Worm (Caenorhabditis elegans) whole organism, L1 larva: Measurements from ENCODE around the gene tbx-37.

ENCODE experiments used
- C04F5.9 ChIP-seq: sonication (generic microtip); optimal IDR thresholded peaks from 2 replicates; lab custom pipeline; 2016; ENCODE audit warnings: missing genetic modification characterization, missing compliant biosample characterization
- C34B4.2 ChIP-seq: sonication (generic microtip); optimal IDR thresholded peaks from 2 replicates; lab custom pipeline; 2017; ENCODE audit warnings: mild to moderate bottlenecking, missing genetic modification characterization, missing compliant biosample characterization
- F16B12.6 ChIP-seq: fragments of 150-350 bp; optimal IDR thresholded peaks from 2 replicates; lab custom pipeline; 2014; ENCODE audit warnings: missing biosample characterization, missing genetic modification characterization
- aha-1 ChIP-seq: fragments of 150-350 bp; optimal IDR thresholded peaks from 2 replicates; lab custom pipeline; 2014; ENCODE audit warnings: missing biosample characterization, missing genetic modification characterization
- alr-1 ChIP-seq: fragments of 200-800 bp; sonication (Bioruptor generic); optimal IDR thresholded peaks from 2 replicates; lab custom pipeline; 2018; ENCODE audit warnings: borderline replicate concordance, mild to moderate bottlenecking, missing genetic modification characterization, missing compliant biosample characterization
- aly-2 ChIP-seq: fragments of 150-350 bp; optimal IDR thresholded peaks from 2 replicates; lab custom pipeline; 2014; ENCODE audit warnings: missing biosample characterization, missing genetic modification characterization
- ama-1 ChIP-seq: fragments of 150-350 bp; optimal IDR thresholded peaks from 2 replicates; lab custom pipeline; 2014
- blmp-1 ChIP-seq: fragments of 150-350 bp; optimal IDR thresholded peaks from 2 replicates; lab custom pipeline; 2014; ENCODE audit warnings: missing biosample characterization, missing genetic modification characterization
- ceh-63 ChIP-seq: fragments of 200-800 bp; sonication (Bioruptor generic); optimal IDR thresholded peaks from 2 replicates; lab custom pipeline; 2018; ENCODE audit warnings: mild to moderate bottlenecking, missing genetic modification characterization, missing compliant biosample characterization
- ceh-8 ChIP-seq: fragments of 200-800 bp; sonication (Bioruptor generic); optimal IDR thresholded peaks from 2 replicates; lab custom pipeline; 2018; ENCODE audit warnings: mild to moderate bottlenecking, missing genetic modification characterization, moderate library complexity, missing compliant biosample characterization
- ceh-88 ChIP-seq: fragments of 200-800 bp; sonication (Bioruptor generic); IDR thresholded peaks from 2 replicates; pipeline ENCODE4 v1.3.6; 2022; ENCODE audit warnings: missing genetic modification characterization, missing compliant biosample characterization
- ces-1 ChIP-seq: fragments of 150-350 bp; optimal IDR thresholded peaks from 2 replicates; lab custom pipeline; 2014; ENCODE audit warnings: missing biosample characterization, missing genetic modification reagents, missing genetic modification characterization
- dpl-1 ChIP-seq, 3 experiments: fragments of 150-350 bp in 2 of 3; sonication (generic microtip) in 1 of 3; optimal IDR thresholded peaks; 2 replicates each; lab custom pipeline; 2014 to 2017; ENCODE audit warnings: missing biosample characterization in 3 of 3, missing genetic modification characterization in 3 of 3, missing genetic modification reagents in 3 of 3
- dsc-1 ChIP-seq: sonication (generic microtip); optimal IDR thresholded peaks from 2 replicates; lab custom pipeline; 2016; ENCODE audit warnings: mild to moderate bottlenecking, missing genetic modification characterization, missing compliant biosample characterization
- efl-1 ChIP-seq, 4 experiments: fragments of 150-350 bp; optimal IDR thresholded peaks in 3 of 4; peaks in 1 of 4; 1 replicate in 1 of 4; 2 replicates in 3 of 4; lab custom pipeline; 2014; ENCODE audit warnings: missing biosample characterization in 2 of 4, missing genetic modification characterization in 2 of 4, missing genetic modification reagents in 2 of 4
- efl-3 ChIP-seq: fragments of 200-800 bp; sonication (Bioruptor generic); optimal IDR thresholded peaks from 2 replicates; lab custom pipeline; 2018; ENCODE audit warnings: mild to moderate bottlenecking, missing genetic modification characterization, missing compliant biosample characterization
- egl-13 ChIP-seq: sonication (generic microtip); optimal IDR thresholded peaks from 2 replicates; lab custom pipeline; 2016; ENCODE audit warnings: missing genotype, missing genetic modification reagents, missing genetic modification characterization, missing compliant biosample characterization
- egl-27 ChIP-seq, 2 experiments: fragments of 150-350 bp in 1 of 2; sonication (generic microtip); optimal IDR thresholded peaks; 3 replicates each; lab custom pipeline; 2017 to 2018; ENCODE audit warnings: missing biosample characterization in 2 of 2, missing genetic modification characterization in 2 of 2, missing genetic modification reagents in 2 of 2
- fkh-10 ChIP-seq: sonication (generic microtip); optimal IDR thresholded peaks from 2 replicates; lab custom pipeline; 2017; ENCODE audit warnings: missing biosample characterization, missing genetic modification reagents, missing genetic modification characterization
- fkh-4 ChIP-seq: sonication (generic microtip); optimal IDR thresholded peaks from 2 replicates; lab custom pipeline; 2016; ENCODE audit warnings: missing compliant biosample characterization, missing genetic modification characterization, borderline replicate concordance
- fos-1 ChIP-seq: fragments of 150-350 bp; optimal IDR thresholded peaks from 2 replicates; lab custom pipeline; 2014; ENCODE audit warnings: missing biosample characterization, missing genetic modification characterization
- grh-1 ChIP-seq: fragments of 200-800 bp; sonication (Bioruptor generic); IDR thresholded peaks from 2 replicates; pipeline ENCODE4 v1.3.6; 2022; ENCODE audit warnings: missing genetic modification reagents, missing genetic modification characterization, missing compliant biosample characterization
- hlh-4 ChIP-seq: sonication (generic microtip); optimal IDR thresholded peaks from 2 replicates; lab custom pipeline; 2016; ENCODE audit warnings: mild to moderate bottlenecking, missing genetic modification characterization, missing compliant biosample characterization
- isw-1 ChIP-seq: fragments of 200-800 bp; sonication (Bioruptor generic); IDR thresholded peaks from 2 replicates; pipeline ENCODE4 v1.3.6; 2022; ENCODE audit warnings: missing genetic modification characterization, missing compliant biosample characterization
- jun-1 ChIP-seq: fragments of 150-350 bp; optimal IDR thresholded peaks from 2 replicates; lab custom pipeline; 2014; ENCODE audit warnings: missing biosample characterization, missing genetic modification reagents, missing genetic modification characterization
- lin-14 ChIP-seq: fragments of 200-800 bp; sonication (Bioruptor generic); optimal IDR thresholded peaks from 2 replicates; lab custom pipeline; 2018; ENCODE audit warnings: mild to moderate bottlenecking, missing genetic modification characterization, moderate library complexity, missing compliant biosample characterization
- lir-3 ChIP-seq: sonication (generic microtip); optimal IDR thresholded peaks from 2 replicates; lab custom pipeline; 2016; ENCODE audit warnings: mild to moderate bottlenecking, missing genetic modification characterization, moderate library complexity, missing compliant biosample characterization; ENCODE audit not compliant: poor library complexity
- mef-2 ChIP-seq: fragments of 150-350 bp; optimal IDR thresholded peaks from 2 replicates; lab custom pipeline; 2014; ENCODE audit warnings: missing biosample characterization, missing genetic modification characterization
- mep-1 ChIP-seq: fragments of 150-350 bp; optimal IDR thresholded peaks from 2 replicates; lab custom pipeline; 2014; ENCODE audit warnings: missing biosample characterization, missing genetic modification characterization
- nhr-11 ChIP-seq: fragments of 150-350 bp; optimal IDR thresholded peaks from 2 replicates; lab custom pipeline; 2014; ENCODE audit warnings: missing biosample characterization, missing genetic modification characterization
- nhr-19 ChIP-seq: fragments of 200-800 bp; sonication (Bioruptor generic); conservative IDR thresholded peaks from 2 replicates; pipeline ENCODE4 v1.3.6; 2022; ENCODE audit warnings: missing genetic modification characterization, missing compliant biosample characterization
- nhr-20 ChIP-seq: sonication (generic microtip); optimal IDR thresholded peaks from 2 replicates; lab custom pipeline; 2016; ENCODE audit warnings: mild to moderate bottlenecking, missing genetic modification characterization, missing compliant biosample characterization
- nhr-28 ChIP-seq: fragments of 150-350 bp; optimal IDR thresholded peaks from 2 replicates; lab custom pipeline; 2014; ENCODE audit warnings: missing biosample characterization, missing genetic modification characterization
- nhr-47 ChIP-seq: sonication (generic microtip); optimal IDR thresholded peaks from 2 replicates; lab custom pipeline; 2016; ENCODE audit warnings: mild to moderate bottlenecking, missing genetic modification characterization, moderate library complexity, missing compliant biosample characterization
- nhr-76 ChIP-seq: sonication (generic microtip); optimal IDR thresholded peaks from 2 replicates; lab custom pipeline; 2017; ENCODE audit warnings: missing biosample characterization, missing genetic modification characterization
- nhr-84 ChIP-seq: sonication (generic microtip); optimal IDR thresholded peaks from 2 replicates; lab custom pipeline; 2017; ENCODE audit warnings: missing biosample characterization, missing genetic modification characterization
- nhr-85 ChIP-seq: sonication (generic microtip); peaks from one replicate; lab custom pipeline; 2016; ENCODE audit warnings: missing genetic modification characterization, inconsistent platforms, missing compliant biosample characterization
- nhr-90 ChIP-seq: sonication (generic microtip); optimal IDR thresholded peaks from 2 replicates; lab custom pipeline; 2016; ENCODE audit warnings: mild to moderate bottlenecking, missing genetic modification characterization, missing compliant biosample characterization; ENCODE audit not compliant: poor library complexity
- pag-3 ChIP-seq: sonication (generic microtip); optimal IDR thresholded peaks from 2 replicates; lab custom pipeline; 2017; ENCODE audit warnings: missing genetic modification characterization, mild to moderate bottlenecking, missing compliant biosample characterization, antibody characterized with exemption, borderline replicate concordance; ENCODE audit not compliant: insufficient read depth
- pax-3 ChIP-seq: fragments of 200-800 bp; sonication (Bioruptor generic); optimal IDR thresholded peaks from 2 replicates; lab custom pipeline; 2018; ENCODE audit warnings: mild to moderate bottlenecking, missing genetic modification characterization, moderate library complexity, missing compliant biosample characterization
- rnt-1 ChIP-seq: sonication (generic microtip); optimal IDR thresholded peaks from 2 replicates; lab custom pipeline; 2016; ENCODE audit warnings: mild to moderate bottlenecking, missing genetic modification characterization, moderate library complexity, missing compliant biosample characterization
- snu-23 ChIP-seq: sonication (generic microtip); optimal IDR thresholded peaks from 2 replicates; lab custom pipeline; 2016; ENCODE audit warnings: missing genetic modification characterization, missing compliant biosample characterization
- sox-4 ChIP-seq: sonication (generic microtip); optimal IDR thresholded peaks from 2 replicates; lab custom pipeline; 2016; ENCODE audit warnings: missing genetic modification characterization, missing compliant biosample characterization
- swsn-7 ChIP-seq: sonication (generic microtip); optimal IDR thresholded peaks from 2 replicates; lab custom pipeline; 2016; ENCODE audit warnings: missing genetic modification characterization, missing compliant biosample characterization
- tlp-1 ChIP-seq: fragments of 150-350 bp; optimal IDR thresholded peaks from 2 replicates; lab custom pipeline; 2014; ENCODE audit warnings: missing biosample characterization, missing genetic modification characterization
- unc-130 ChIP-seq: fragments of 150-350 bp; optimal IDR thresholded peaks from 2 replicates; lab custom pipeline; 2017; ENCODE audit warnings: missing biosample characterization, missing genetic modification characterization, inconsistent platforms
- unc-30 ChIP-seq: sonication (generic microtip); optimal IDR thresholded peaks from 2 replicates; lab custom pipeline; 2017; ENCODE audit warnings: missing biosample characterization, missing genetic modification characterization
- unc-86 ChIP-seq: sonication (generic microtip); optimal IDR thresholded peaks from 2 replicates; lab custom pipeline; 2016; ENCODE audit warnings: missing genetic modification characterization, missing compliant biosample characterization
- vab-15 ChIP-seq: sonication (generic microtip); optimal IDR thresholded peaks from 2 replicates; lab custom pipeline; 2017; ENCODE audit warnings: missing genotype, mild to moderate bottlenecking, missing genetic modification characterization, missing compliant biosample characterization
- xbp-1 ChIP-seq: sonication (generic microtip); optimal IDR thresholded peaks from 2 replicates; lab custom pipeline; 2016; ENCODE audit warnings: missing genetic modification characterization, missing compliant biosample characterization
- zag-1 ChIP-seq: fragments of 150-350 bp; optimal IDR thresholded peaks from 2 replicates; lab custom pipeline; 2014; ENCODE audit warnings: missing biosample characterization, missing genetic modification characterization
- zip-4 ChIP-seq: fragments of 200-800 bp; sonication (Bioruptor generic); optimal IDR thresholded peaks from 2 replicates; lab custom pipeline; 2018; ENCODE audit warnings: mild to moderate bottlenecking, missing genetic modification characterization, moderate library complexity, missing compliant biosample characterization
- ztf-11 ChIP-seq, 2 experiments: sonication (generic microtip); optimal IDR thresholded peaks; 2 replicates each; lab custom pipeline; 2016 to 2017; ENCODE audit warnings: missing genetic modification characterization in 2 of 2, missing biosample characterization in 1 of 2, missing compliant biosample characterization in 1 of 2

The tbx-37 gene

DNA sequence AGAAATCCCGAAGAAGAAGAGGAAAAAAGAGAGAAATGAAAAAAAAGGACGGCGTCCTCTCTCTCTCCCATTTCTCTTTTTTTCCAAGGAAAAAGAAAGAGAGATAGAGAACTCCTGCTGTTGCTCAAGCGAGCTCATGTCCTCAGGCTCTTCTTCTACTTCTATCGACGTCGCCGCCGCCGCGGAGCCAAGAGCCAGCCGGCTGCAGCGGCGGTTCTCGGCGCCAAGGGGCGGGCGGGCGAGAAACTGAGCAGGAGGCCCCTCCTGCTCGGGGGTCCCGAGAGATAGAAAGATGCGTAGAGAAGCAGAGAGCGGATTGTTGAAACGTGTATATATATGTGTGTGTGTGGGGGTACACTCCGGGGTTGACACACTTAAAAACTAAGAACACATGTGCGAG lies 23.9 kb downstream of the tbx-37 start:
- TF ChIP-seq fos-1 (no peak), ztf-11 (tag; optimal IDR thresholded peaks at IDR 0.05; lab: Kevin White, UChicago) (no peak), aha-1 (tag; lab: Kevin White, UChicago) (no peak), nhr-84 (tag; lab: Kevin White, UChicago) (no peak), nhr-90 (tag; lab: Kevin White, UChicago) (no peak), pax-3 (tag; lab: Kevin White, UChicago) (no peak), aly-2 (tag; lab: Kevin White, UChicago) (no peak), nhr-47 (peak; percentile 26), lir-3 (tag; lab: Kevin White, UChicago) (no peak), ces-1 (no peak), nhr-28 (no peak), C04F5.9 (tag; lab: Kevin White, UChicago) (no peak), tlp-1 (tag; lab: Kevin White, UChicago) (no peak), lin-14 (GFP tag; lab: Kevin White, UChicago) (peak; percentile 94), egl-13 (tag; lab: Kevin White, UChicago) (peak; percentile 1), rnt-1 (tag; lab: Kevin White, UChicago) (peak; percentile 30), unc-30 (no peak), unc-86 (tag; lab: Kevin White, UChicago) (no peak), dpl-1 (GFP tag; optimal IDR thresholded peaks at IDR 0.05; lab: Kevin White, UChicago) (peak in 1 of 3 experiments; percentile 18), egl-27 (tag; optimal IDR thresholded peaks at IDR 0.05; lab: Kevin White, UChicago) (no peak), ceh-88 (GFP tag; lab: Robert Waterston, UW) (no peak), dsc-1 (tag; lab: Kevin White, UChicago) (peak; percentile 66), F16B12.6 (tag; lab: Kevin White, UChicago) (no peak), grh-1 (no peak), nhr-11 (tag; lab: Kevin White, UChicago) (no peak), ceh-63 (GFP tag; lab: Kevin White, UChicago) (no peak), zag-1 (tag; lab: Kevin White, UChicago) (no peak), pag-3 (tag; lab: Kevin White, UChicago) (no peak), alr-1 (tag; lab: Kevin White, UChicago) (no peak), ama-1 (lab: Kevin White, UChicago) (no peak), nhr-19 (GFP tag; lab: Robert Waterston, UW) (no peak), nhr-76 (tag; lab: Kevin White, UChicago) (no peak), efl-3 (GFP tag; lab: Kevin White, UChicago) (no peak), ceh-8 (peak; percentile 90), efl-1 (optimal IDR thresholded peaks at IDR 0.05; lab: Kevin White, UChicago) (peak in 1 of 2 experiments; percentile 7), efl-1 (GFP tag; optimal IDR thresholded peaks at IDR 0.05 in 1 of 2; lab: Kevin White, UChicago) (peak in 1 of 2 experiments; percentile 11), jun-1 (tag; lab: Kevin White, UChicago) (no peak), xbp-1 (tag; lab: Kevin White, UChicago) (peak; percentile 4), mef-2 (tag; lab: Kevin White, UChicago) (no peak), vab-15 (tag; lab: Kevin White, UChicago) (no peak), mep-1 (peak; percentile 7), unc-130 (no peak), swsn-7 (peak; percentile 9), snu-23 (GFP tag; lab: Kevin White, UChicago) (peak; percentile 21), isw-1 (GFP tag; lab: Robert Waterston, UW) (no peak), hlh-4 (no peak), nhr-20 (tag; lab: Kevin White, UChicago) (no peak), fkh-4 (tag; lab: Kevin White, UChicago) (no peak), zip-4 (GFP tag; lab: Kevin White, UChicago) (no peak), nhr-85 (tag; lab: Kevin White, UChicago) (no peak), sox-4 (tag; lab: Kevin White, UChicago) (no peak), fkh-10 (GFP tag; lab: Kevin White, UChicago) (peak; percentile 19), C34B4.2 (tag; lab: Kevin White, UChicago) (no peak), blmp-1 (tag; lab: Kevin White, UChicago) (no peak)
